Worm (Caenorhabditis elegans) whole organism, L3 larva: ENCODE measurements around the gene nhr-106.

Experiments used
- aly-2 ChIP-seq: fragments of 150-350 bp; optimal IDR thresholded peaks from 2 replicates; lab custom pipeline; 2014; ENCODE audit warnings: missing biosample characterization, missing genetic modification characterization
- ama-1 ChIP-seq: fragments of 150-350 bp; optimal IDR thresholded peaks from 2 replicates; lab custom pipeline; 2018
- ceh-82 ChIP-seq: fragments of 150-350 bp; optimal IDR thresholded peaks from 2 replicates; lab custom pipeline; 2014; ENCODE audit warnings: missing biosample characterization, missing genetic modification characterization
- elt-1 ChIP-seq: fragments of 150-350 bp; optimal IDR thresholded peaks from 2 replicates; lab custom pipeline; 2014; ENCODE audit warnings: missing biosample characterization, missing genetic modification characterization
- fkh-10 ChIP-seq: sonication (generic microtip); optimal IDR thresholded peaks from 2 replicates; lab custom pipeline; 2017; ENCODE audit warnings: missing biosample characterization, missing genetic modification reagents, missing genetic modification characterization
- hmg-11 ChIP-seq: sonication (generic microtip); optimal IDR thresholded peaks from 2 replicates; lab custom pipeline; 2016; ENCODE audit warnings: missing genetic modification characterization, missing compliant biosample characterization
- jun-1 ChIP-seq: fragments of 150-350 bp; optimal IDR thresholded peaks from 2 replicates; lab custom pipeline; 2014; ENCODE audit warnings: missing biosample characterization, missing genetic modification reagents, missing genetic modification characterization
- lin-39 ChIP-seq: fragments of 150-350 bp; optimal IDR thresholded peaks from 2 replicates; lab custom pipeline; 2018; ENCODE audit warnings: missing biosample characterization, missing genetic modification reagents, missing genetic modification characterization
- mdl-1 ChIP-seq: fragments of 150-350 bp; optimal IDR thresholded peaks from 2 replicates; lab custom pipeline; 2014; ENCODE audit warnings: missing biosample characterization, missing genetic modification characterization
- nhr-11 ChIP-seq: fragments of 150-350 bp; optimal IDR thresholded peaks from 2 replicates; lab custom pipeline; 2014; ENCODE audit warnings: missing biosample characterization, missing genetic modification characterization
- nhr-237 ChIP-seq: fragments of 150-350 bp; optimal IDR thresholded peaks from 2 replicates; lab custom pipeline; 2014; ENCODE audit warnings: missing biosample characterization, missing genetic modification characterization
- nhr-77 ChIP-seq: fragments of 150-350 bp; optimal IDR thresholded peaks from 2 replicates; lab custom pipeline; 2014; ENCODE audit warnings: missing biosample characterization, missing genetic modification characterization
- ztf-4 ChIP-seq: fragments of 150-350 bp; optimal IDR thresholded peaks from 2 replicates; lab custom pipeline; 2014; ENCODE audit warnings: missing biosample characterization, missing genetic modification characterization

DNA sequence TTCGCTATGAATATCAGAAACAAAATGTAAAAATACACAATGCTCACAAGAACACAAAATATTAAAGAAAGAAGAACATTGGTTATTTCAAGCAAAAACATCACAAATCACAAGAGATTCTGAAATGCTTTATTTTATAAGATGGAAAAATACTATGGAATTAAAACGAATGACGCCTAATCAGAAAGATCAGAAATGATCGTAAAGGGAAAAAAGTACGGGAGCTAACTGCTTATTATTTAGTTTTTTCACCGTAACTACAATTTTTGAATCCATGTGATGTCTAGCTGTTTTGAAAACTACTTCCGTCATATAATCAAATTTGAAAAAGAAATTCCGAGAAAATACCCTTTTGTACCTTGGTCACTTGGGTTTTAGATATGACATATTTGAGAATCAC is 21.0 kb upstream of the nhr-106 start, which contains the start of gene srbc-57:
- TF ChIP-seq nhr-237 (tag; lab: Kevin White, UChicago) (no peak), jun-1 (tag; lab: Kevin White, UChicago) (no peak), elt-1 (tag; lab: Kevin White, UChicago) (no peak), fkh-10 (GFP tag; lab: Kevin White, UChicago) (no peak), ceh-82 (tag; lab: Kevin White, UChicago) (no peak), nhr-11 (no peak), ztf-4 (tag; lab: Kevin White, UChicago) (no peak), aly-2 (tag; lab: Kevin White, UChicago) (no peak), mdl-1 (no peak), hmg-11 (no peak), lin-39 (no peak), nhr-77 (no peak), ama-1 (no peak)
